Fruit fly (Drosophila melanogaster) whole organism, embryonic: ENCODE data around the gene SclB.

Source experiments
- CG10209 ChIP-seq: fragments of 200-800 bp; sonication (Bioruptor generic); optimal IDR thresholded peaks from 3 replicates; lab custom pipeline; 2017; ENCODE audit warnings: missing biosample characterization, mild to moderate bottlenecking, missing genetic modification characterization, missing genetic modification reagents
- CG10543 ChIP-seq: fragments of 200-800 bp; sonication (Bioruptor generic); optimal IDR thresholded peaks from 3 replicates; lab custom pipeline; 2017; ENCODE audit warnings: missing biosample characterization, mild to moderate bottlenecking, missing genetic modification characterization, moderate library complexity
- CG11560 ChIP-seq: fragments of 200-800 bp; sonication (Bioruptor generic); IDR thresholded peaks from 3 replicates; pipeline ENCODE4 v1.3.6; 2022; ENCODE audit warnings: missing biosample characterization, missing genetic modification characterization
- CG11695 ChIP-seq: fragments of 200-800 bp; sonication (Bioruptor generic); IDR thresholded peaks from 3 replicates; pipeline ENCODE4 v1.3.6; 2022; ENCODE audit warnings: missing biosample characterization, missing genetic modification characterization
- CG12104 ChIP-seq: fragments of 200-800 bp; sonication (Bioruptor generic); optimal IDR thresholded peaks from 3 replicates; lab custom pipeline; 2016; ENCODE audit warnings: missing biosample characterization, missing genetic modification characterization
- CG12659 ChIP-seq: fragments of 200-800 bp; sonication (Bioruptor generic); optimal IDR thresholded peaks from 3 replicates; lab custom pipeline; 2017; ENCODE audit warnings: mild to moderate bottlenecking, missing biosample characterization, missing genetic modification reagents, missing genetic modification characterization
- CG12744 ChIP-seq: fragments of 200-800 bp; sonication (Bioruptor generic); optimal IDR thresholded peaks from 2 replicates; lab custom pipeline; 2016; ENCODE audit warnings: missing biosample characterization, missing genetic modification characterization
- CG13894 ChIP-seq: fragments of 200-800 bp; sonication (Bioruptor generic); optimal IDR thresholded peaks from 3 replicates; lab custom pipeline; 2018; ENCODE audit warnings: missing biosample characterization, mild to moderate bottlenecking, missing genetic modification characterization, moderate library complexity
- CG1529 ChIP-seq: fragments of 200-800 bp; sonication (Bioruptor generic); optimal IDR thresholded peaks from 3 replicates; lab custom pipeline; 2018; ENCODE audit warnings: missing biosample characterization, missing genetic modification characterization
- CG17385 ChIP-seq: fragments of 200-800 bp; sonication (Bioruptor generic); optimal IDR thresholded peaks from 3 replicates; lab custom pipeline; 2018; ENCODE audit warnings: missing biosample characterization, mild to moderate bottlenecking, missing genetic modification characterization
- CG17912 ChIP-seq: fragments of 200-800 bp; sonication (Bioruptor generic); optimal IDR thresholded peaks from 2 replicates; lab custom pipeline; 2018; ENCODE audit warnings: missing biosample characterization, mild to moderate bottlenecking, missing genetic modification characterization
- CG2120 ChIP-seq: fragments of 200-800 bp; sonication (Bioruptor generic); optimal IDR thresholded peaks from 3 replicates; lab custom pipeline; 2016; ENCODE audit warnings: missing biosample characterization, missing genetic modification characterization
- CG3838 ChIP-seq: fragments of 200-800 bp; sonication (Bioruptor generic); optimal IDR thresholded peaks from 3 replicates; lab custom pipeline; 2016; ENCODE audit warnings: missing biosample characterization, missing genetic modification characterization
- CG6272 ChIP-seq: fragments of 200-800 bp; sonication (Bioruptor generic); IDR thresholded peaks from 2 replicates; pipeline ENCODE4 v1.3.6; 2022; ENCODE audit warnings: missing biosample characterization, missing genetic modification characterization
- CG8359 ChIP-seq: fragments of 200-800 bp; sonication (Bioruptor generic); optimal IDR thresholded peaks from 2 replicates; lab custom pipeline; 2017; ENCODE audit warnings: missing biosample characterization, mild to moderate bottlenecking, missing genetic modification characterization, borderline replicate concordance
- CG9817 ChIP-seq: fragments of 200-800 bp; sonication (Bioruptor generic); optimal IDR thresholded peaks from 2 replicates; lab custom pipeline; 2018; ENCODE audit warnings: missing biosample characterization, mild to moderate bottlenecking, missing genetic modification characterization, moderate library complexity
- Dfd ChIP-seq, 2 experiments: fragments of >200 bp; optimal IDR thresholded peaks; 2 replicates each; lab custom pipeline; 2017; ENCODE audit warnings: missing biosample characterization in 2 of 2, missing genetic modification characterization in 2 of 2
- ERR ChIP-seq: fragments of 200-800 bp; sonication (Bioruptor generic); optimal IDR thresholded peaks from 2 replicates; lab custom pipeline; 2016; ENCODE audit warnings: missing biosample characterization, missing genetic modification characterization
- Eip74EF ChIP-seq, 2 experiments: fragments of 200-800 bp in 1 of 2; fragments of >200 bp in 1 of 2; sonication (Bioruptor generic) in 1 of 2; optimal IDR thresholded peaks; 2 replicates each; lab custom pipeline; 2017 to 2019; ENCODE audit warnings: missing biosample characterization in 2 of 2, missing genetic modification characterization in 2 of 2, mild to moderate bottlenecking in 1 of 2, moderate library complexity in 1 of 2
- HmgZ ChIP-seq: fragments of 200-800 bp; sonication (Bioruptor generic); optimal IDR thresholded peaks from 2 replicates; lab custom pipeline; 2018; ENCODE audit warnings: missing biosample characterization, mild to moderate bottlenecking, missing genetic modification characterization
- Hsf ChIP-seq: fragments of 200-800 bp; sonication (Bioruptor generic); optimal IDR thresholded peaks from 3 replicates; lab custom pipeline; 2016; ENCODE audit warnings: missing biosample characterization, missing genetic modification characterization
- Mad ChIP-seq: fragments of 200-800 bp; sonication (Bioruptor generic); optimal IDR thresholded peaks from 2 replicates; lab custom pipeline; 2016; ENCODE audit warnings: missing biosample characterization, missing genetic modification characterization
- Max ChIP-seq: fragments of 200-800 bp; sonication (Bioruptor generic); optimal IDR thresholded peaks from 2 replicates; lab custom pipeline; 2016; ENCODE audit warnings: missing biosample characterization, mild to moderate bottlenecking, missing genetic modification characterization
- NC2α ChIP-seq: fragments of 200-800 bp; sonication (Bioruptor generic); optimal IDR thresholded peaks from 2 replicates; lab custom pipeline; 2016; ENCODE audit warnings: missing biosample characterization, missing genetic modification characterization
- NFAT ChIP-seq: fragments of 200-800 bp; sonication (Bioruptor generic); IDR thresholded peaks from 2 replicates; pipeline ENCODE4 v1.3.6; 2022; ENCODE audit warnings: missing biosample characterization, missing genetic modification characterization
- PHDP ChIP-seq: fragments of 200-800 bp; sonication (Bioruptor generic); optimal IDR thresholded peaks from 3 replicates; lab custom pipeline; 2018; ENCODE audit warnings: missing biosample characterization, mild to moderate bottlenecking, missing genetic modification characterization, moderate library complexity
- Poxn ChIP-seq: fragments of 200-800 bp; sonication (Bioruptor generic); IDR thresholded peaks from 2 replicates; pipeline ENCODE4 v1.3.6; 2022; ENCODE audit warnings: missing biosample characterization, missing genetic modification characterization
- Ptx1 ChIP-seq: fragments of 200-800 bp; sonication (Bioruptor generic); IDR thresholded peaks from 2 replicates; pipeline ENCODE4 v1.3.6; 2022; ENCODE audit warnings: missing biosample characterization, missing genetic modification characterization
- Sry-δ ChIP-seq: fragments of 200-800 bp; sonication (Bioruptor generic); optimal IDR thresholded peaks from 2 replicates; lab custom pipeline; 2016; ENCODE audit warnings: missing biosample characterization, missing genetic modification characterization
- Tbp ChIP-seq: fragments of >200 bp; optimal IDR thresholded peaks from 2 replicates; lab custom pipeline; 2018; ENCODE audit warnings: missing biosample characterization, missing genetic modification characterization
- Trl ChIP-seq, 3 experiments: fragments of >200 bp in 2 of 3; fragments of 200-800 bp in 1 of 3; sonication (Bioruptor generic) in 1 of 3; optimal IDR thresholded peaks; 2 replicates in 1 of 3; 3 replicates in 2 of 3; lab custom pipeline; 2016 to 2017; ENCODE audit warnings: missing biosample characterization in 1 of 3, missing genetic modification characterization in 1 of 3
- Xrp1 ChIP-seq: fragments of 200-800 bp; sonication (Bioruptor generic); IDR thresholded peaks from 2 replicates; pipeline ENCODE4 v1.3.6; 2022; ENCODE audit warnings: missing biosample characterization, missing genetic modification characterization
- abd-A ChIP-seq: fragments of 200-800 bp; sonication (Bioruptor generic); optimal IDR thresholded peaks from 3 replicates; lab custom pipeline; 2019; ENCODE audit warnings: missing biosample characterization, mild to moderate bottlenecking, missing genetic modification characterization, moderate library complexity
- caup ChIP-seq: fragments of 200-800 bp; sonication (Bioruptor generic); optimal IDR thresholded peaks from 3 replicates; lab custom pipeline; 2017; ENCODE audit warnings: missing biosample characterization, mild to moderate bottlenecking, missing genetic modification characterization, moderate library complexity; ENCODE audit not compliant: severe bottlenecking
- chn ChIP-seq: fragments of 200-800 bp; sonication (Bioruptor generic); optimal IDR thresholded peaks from 2 replicates; lab custom pipeline; 2016; ENCODE audit warnings: missing biosample characterization, missing genetic modification characterization
- dan ChIP-seq: fragments of 200-800 bp; sonication (Bioruptor generic); IDR thresholded peaks from 2 replicates; pipeline ENCODE4 v1.3.6; 2022; ENCODE audit warnings: missing biosample characterization, missing genetic modification characterization
- emc ChIP-seq: fragments of 200-800 bp; sonication (Bioruptor generic); optimal IDR thresholded peaks from 2 replicates; lab custom pipeline; 2016; ENCODE audit warnings: missing biosample characterization, missing genetic modification characterization
- en ChIP-seq: fragments of 200-800 bp; sonication (Bioruptor generic); optimal IDR thresholded peaks from 2 replicates; lab custom pipeline; 2016; ENCODE audit warnings: missing biosample characterization, missing genetic modification characterization
- grn ChIP-seq: fragments of 200-800 bp; sonication (Bioruptor generic); optimal IDR thresholded peaks from 3 replicates; lab custom pipeline; 2017; ENCODE audit warnings: missing biosample characterization, missing genetic modification characterization
- gt ChIP-seq: fragments of 200-800 bp; sonication (Bioruptor generic); IDR thresholded peaks from 2 replicates; pipeline ENCODE4 v1.3.6; 2022; ENCODE audit warnings: missing biosample characterization, missing genetic modification characterization
- kni ChIP-seq: fragments of 200-800 bp; sonication (Bioruptor generic); optimal IDR thresholded peaks from 3 replicates; lab custom pipeline; 2017; ENCODE audit warnings: mild to moderate bottlenecking, missing biosample characterization, missing genetic modification reagents, missing genetic modification characterization
- nerfin-2 ChIP-seq: fragments of 200-800 bp; sonication (Bioruptor generic); IDR thresholded peaks from 2 replicates; pipeline ENCODE4 v1.3.6; 2022; ENCODE audit warnings: missing biosample characterization, missing genetic modification characterization; ENCODE audit not compliant: partially characterized antibody
- pb ChIP-seq: fragments of 200-800 bp; sonication (Bioruptor generic); optimal IDR thresholded peaks from 3 replicates; lab custom pipeline; 2016; ENCODE audit warnings: missing biosample characterization, missing genetic modification characterization
- sens ChIP-seq: fragments of 200-800 bp; sonication (Bioruptor generic); peaks from one replicate; lab custom pipeline; 2016; ENCODE audit warnings: missing biosample characterization, missing genetic modification characterization
- sug ChIP-seq: fragments of 200-800 bp; optimal IDR thresholded peaks from 2 replicates; lab custom pipeline; 2019; ENCODE audit warnings: missing biosample characterization, mild to moderate bottlenecking, missing genetic modification characterization, moderate library complexity
- tio ChIP-seq: fragments of 200-800 bp; sonication (Bioruptor generic); optimal IDR thresholded peaks from 2 replicates; lab custom pipeline; 2017; ENCODE audit warnings: missing biosample characterization, missing genetic modification characterization, inconsistent platforms
- tx ChIP-seq: fragments of 200-800 bp; sonication (Bioruptor generic); optimal IDR thresholded peaks from 2 replicates; lab custom pipeline; 2016; ENCODE audit warnings: missing biosample characterization, missing genetic modification characterization
- unpg ChIP-seq: fragments of 200-800 bp; sonication (Bioruptor generic); optimal IDR thresholded peaks from 3 replicates; lab custom pipeline; 2018; ENCODE audit warnings: missing biosample characterization, mild to moderate bottlenecking, missing genetic modification characterization, moderate library complexity
- wdn ChIP-seq: fragments of 200-800 bp; sonication (Bioruptor generic); IDR thresholded peaks from 2 replicates; pipeline ENCODE4 v1.3.6; 2022; ENCODE audit warnings: missing biosample characterization, missing genetic modification characterization
- zen ChIP-seq: fragments of 200-800 bp; sonication (Bioruptor generic); optimal IDR thresholded peaks from 3 replicates; lab custom pipeline; 2018; ENCODE audit warnings: missing biosample characterization, mild to moderate bottlenecking, missing genetic modification characterization, moderate library complexity

The SclB gene

DNA sequence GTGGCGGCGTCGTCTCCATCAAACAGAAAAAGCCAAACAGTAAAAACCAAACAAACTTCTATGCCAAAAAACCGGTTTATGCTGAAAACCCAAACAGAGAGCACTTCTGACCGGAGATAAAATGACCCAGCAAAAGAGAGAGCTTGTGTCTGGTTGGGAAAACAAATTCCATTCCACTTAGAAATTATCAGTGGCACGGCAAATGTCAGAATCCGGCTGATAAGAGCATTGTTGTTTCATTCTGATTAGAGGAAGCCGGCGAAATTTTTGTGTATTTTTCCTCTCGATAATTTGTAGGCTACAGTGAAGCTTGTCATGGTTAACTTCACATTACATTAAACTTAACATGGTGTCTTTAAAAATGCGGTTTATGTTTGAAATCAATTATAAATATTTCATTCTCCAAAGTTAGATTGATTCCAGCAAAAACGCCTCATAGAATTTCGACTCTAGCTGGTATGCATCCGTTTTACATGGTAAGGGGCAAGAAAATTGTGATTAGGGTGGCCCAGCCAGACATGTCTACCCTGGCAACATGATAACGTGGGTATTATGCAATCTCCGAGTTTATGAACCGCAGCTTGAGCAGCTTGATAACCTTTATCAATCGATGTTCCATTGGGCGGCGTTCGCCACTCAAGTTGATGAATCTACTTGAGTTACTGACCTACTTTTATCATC is 20.2 kb upstream of the SclB start (continued):
- TF ChIP-seq en (GFP tag; lab: Kevin White, UChicago) (no peak), CG3838 (GFP tag; lab: Kevin White, UChicago) (no peak), ERR (GFP tag; lab: Kevin White, UChicago) (peak; percentile 5), CG1529 (no peak), NC2α (GFP tag; lab: Kevin White, UChicago) (no peak), Sry-δ (GFP tag; lab: Kevin White, UChicago) (no peak), Eip74EF (GFP tag; optimal IDR thresholded peaks at IDR 0.05; lab: Kevin White, UChicago) (no peak), Poxn (GFP tag; lab: Robert Waterston, UW) (no peak), Dfd (GFP tag; optimal IDR thresholded peaks at IDR 0.05; lab: Kevin White, UChicago) (no peak), CG10543 (GFP tag; lab: Kevin White, UChicago) (no peak), Xrp1 (GFP tag; lab: Robert Waterston, UW) (no peak), CG11560 (tag; lab: Robert Waterston, UW) (no peak), abd-A (tag; lab: Kevin White, UChicago) (no peak), Tbp (GFP tag; lab: Kevin White, UChicago) (no peak), sens (GFP tag; lab: Kevin White, UChicago) (peak; percentile 87), gt (GFP tag; lab: Robert Waterston, UW) (no peak), sug (tag; lab: Kevin White, UChicago) (peak; percentile 37), CG8359 (GFP tag; lab: Kevin White, UChicago) (no peak), grn (GFP tag; lab: Kevin White, UChicago) (peak; percentile 48), CG12744 (no peak), zen (tag; lab: Kevin White, UChicago) (peak; percentile 15), emc (GFP tag; lab: Kevin White, UChicago) (no peak), nerfin-2 (GFP tag; lab: Robert Waterston, UW) (no peak), CG12659 (no peak), CG17385 (GFP tag; lab: Kevin White, UChicago) (no peak), HmgZ (tag; lab: Kevin White, UChicago) (no peak), CG17912 (GFP tag; lab: Kevin White, UChicago) (no peak), CG13894 (tag; lab: Kevin White, UChicago) (no peak), unpg (peak; percentile 28), CG10209 (peak; percentile 10), Max (GFP tag; lab: Kevin White, UChicago) (peak; percentile 29), dan (GFP tag; lab: Robert Waterston, UW) (no peak), CG9817 (tag; lab: Kevin White, UChicago) (no peak), Hsf (GFP tag; lab: Kevin White, UChicago) (no peak), wdn (GFP tag; lab: Robert Waterston, UW) (no peak), kni (GFP tag; lab: Kevin White, UChicago) (no peak), Ptx1 (GFP tag; lab: Robert Waterston, UW) (peak; percentile 48), Trl (optimal IDR thresholded peaks at IDR 0.05; lab: Kevin White, UChicago) (peak; percentile 30 to 37), Trl (GFP tag; optimal IDR thresholded peaks at IDR 0.05; lab: Kevin White, UChicago) (no peak), CG2120 (GFP tag; lab: Kevin White, UChicago) (peak; percentile 63), caup (GFP tag; lab: Kevin White, UChicago) (peak; percentile 9), tio (GFP tag; lab: Kevin White, UChicago) (no peak), CG6272 (GFP tag; lab: Robert Waterston, UW) (no peak), tx (GFP tag; lab: Kevin White, UChicago) (no peak), pb (GFP tag; lab: Kevin White, UChicago) (no peak), NFAT (GFP tag; lab: Robert Waterston, UW) (peak; percentile 32; the same call in 1 of the 2 replicates), PHDP (no peak), CG12104 (GFP tag; lab: Kevin White, UChicago) (no peak), chn (GFP tag; lab: Kevin White, UChicago) (no peak), CG11695 (GFP tag; lab: Robert Waterston, UW) (no peak), Mad (GFP tag; lab: Kevin White, UChicago) (no peak)
